Worm (Caenorhabditis elegans): ENCODE data around the gene Y37E11B.10.

Y37E11B.10 gene

ce11 chrIV:3611845-3612244 is 5.6 kb upstream of the Y37E11B.10 start (continued):
- no peak for TF ChIP-seq attf-3 (GFP tag; conservative IDR thresholded peaks at IDR 0.05)
- TF ChIP-seq F57C9.4 (tag; optimal IDR thresholded peaks at IDR 0.05), result no peak
- TF ChIP-seq ceh-100 (GFP tag; IDR thresholded peaks at IDR 0.05), result no peak
- TF ChIP-seq attf-5 (GFP tag; optimal IDR thresholded peaks at IDR 0.05), result no peak
- TF ChIP-seq B0019.2 (GFP tag; conservative IDR thresholded peaks at IDR 0.05), result no peak
- TF ChIP-seq athp-1 (tag; optimal IDR thresholded peaks at IDR 0.05), result no peak
- no peak for TF ChIP-seq him-1 (tag; optimal IDR thresholded peaks at IDR 0.05)
- TF ChIP-seq zim-3 (tag; optimal IDR thresholded peaks at IDR 0.05), result no peak
- no peak for TF ChIP-seq ztf-6 (GFP tag; IDR thresholded peaks at IDR 0.05)
- no peak for TF ChIP-seq ztf-28 (GFP tag; IDR thresholded peaks at IDR 0.05)
- TF ChIP-seq ztf-18 (tag; optimal IDR thresholded peaks at IDR 0.05), result no peak
- no peak for TF ChIP-seq madf-3 (GFP tag; IDR thresholded peaks at IDR 0.05)
- peak; percentile 36; the same call in 1 of the 2 replicates for TF ChIP-seq mcd-1 (GFP tag; IDR thresholded peaks at IDR 0.05)
- peak; percentile 42 for TF ChIP-seq madf-10 (tag; optimal IDR thresholded peaks at IDR 0.05)
- peak; percentile 53 for TF ChIP-seq atf-7 (tag; optimal IDR thresholded peaks at IDR 0.05)
- no peak for TF ChIP-seq gei-17 (GFP tag; optimal IDR thresholded peaks at IDR 0.05)
- peak; percentile 95 for TF ChIP-seq nhr-80 (tag; optimal IDR thresholded peaks at IDR 0.05)
- TF ChIP-seq hsf-1 (GFP tag; IDR thresholded peaks at IDR 0.05), result no peak
- no peak for TF ChIP-seq snpc-1.3 (tag; optimal IDR thresholded peaks at IDR 0.05; ENCODE audit: insufficient read depth)
- no peak for TF ChIP-seq rcor-1 (GFP tag; IDR thresholded peaks at IDR 0.05)
- peak; percentile 32 for TF ChIP-seq lin-54 (GFP tag; optimal IDR thresholded peaks at IDR 0.05)
- no peak for TF ChIP-seq sdz-38 (tag; optimal IDR thresholded peaks at IDR 0.05)
- TF ChIP-seq ceh-91 (GFP tag; IDR thresholded peaks at IDR 0.05), result no peak
- TF ChIP-seq K12H6.12 (tag; optimal IDR thresholded peaks at IDR 0.05), result no peak
- no peak for TF ChIP-seq ztf-26 (tag; optimal IDR thresholded peaks at IDR 0.05)
- 0 out of 2 replicates have a peak, but pooled peaks have one; percentile 43 for TF ChIP-seq Y53G8AR.9 (GFP tag; conservative IDR thresholded peaks at IDR 0.05)
- 0 out of 2 replicates have a peak, but pooled peaks have one; percentile 53 for TF ChIP-seq K11D2.4 (GFP tag; IDR thresholded peaks at IDR 0.05)
- TF ChIP-seq rpc-1 (optimal IDR thresholded peaks at IDR 0.05), result no peak
- TF ChIP-seq rpc-1 (tag; optimal IDR thresholded peaks at IDR 0.05), result no peak
- TF ChIP-seq akir-1 (GFP tag; optimal IDR thresholded peaks at IDR 0.05), result no peak
- no peak for TF ChIP-seq lin-26 (GFP tag; IDR thresholded peaks at IDR 0.05)
- TF ChIP-seq bed-2 (GFP tag; IDR thresholded peaks at IDR 0.05), result no peak
- no peak for TF ChIP-seq F52B5.7 (tag; optimal IDR thresholded peaks at IDR 0.05)
- TF ChIP-seq let-526 (GFP tag; IDR thresholded peaks at IDR 0.05), result peak; percentile 38; the same call in 1 of the 2 replicates
- no peak for TF ChIP-seq lin-35 (GFP tag; optimal IDR thresholded peaks at IDR 0.05)
- TF ChIP-seq dox-1 (GFP tag; IDR thresholded peaks at IDR 0.05), result peak; percentile 75
- TF ChIP-seq cebp-2 (GFP tag; IDR thresholded peaks at IDR 0.05), result no peak
- no peak for TF ChIP-seq somi-1 (GFP tag; optimal IDR thresholded peaks at IDR 0.05)
- TF ChIP-seq nfya-1 (tag; optimal IDR thresholded peaks at IDR 0.05; ENCODE audit: borderline replicate concordance, insufficient read depth), result no peak
- no peak for TF ChIP-seq unc-62 (GFP tag; optimal IDR thresholded peaks at IDR 0.05)
- TF ChIP-seq mes-4 (tag; optimal IDR thresholded peaks at IDR 0.05), result no peak
- TF ChIP-seq ccch-3 (GFP tag; optimal IDR thresholded peaks at IDR 0.05), result no peak
- no peak for TF ChIP-seq F39B2.1 (GFP tag; IDR thresholded peaks at IDR 0.05)
- peak; percentile 55; the same call in 1 of the 2 replicates for TF ChIP-seq egl-44 (GFP tag; IDR thresholded peaks at IDR 0.05)
- no peak for TF ChIP-seq die-1 (tag; optimal IDR thresholded peaks at IDR 0.05)
- TF ChIP-seq fkh-3 (tag; optimal IDR thresholded peaks at IDR 0.05), result no peak
- TF ChIP-seq F22D6.2 (tag; optimal IDR thresholded peaks at IDR 0.05), result peak; percentile 47
- peak; percentile 23 for TF ChIP-seq lin-40 (tag; optimal IDR thresholded peaks at IDR 0.05)
- no peak for TF ChIP-seq C17E4.6 (GFP tag; IDR thresholded peaks at IDR 0.05)
- TF ChIP-seq snpc-3.4 (tag; optimal IDR thresholded peaks at IDR 0.05), result no peak

Data from whole organism, young adult.